Worm (Caenorhabditis elegans) whole organism, midembryonic: Measurements from ENCODE around the gene C16D9.5.

Experiments
- T22C8.4 ChIP-seq: fragments of 200-800 bp; sonication (Bioruptor generic); IDR thresholded peaks from 2 replicates; pipeline ENCODE4 v1.3.6; 2022; ENCODE audit warnings: missing genetic modification characterization, missing compliant biosample characterization
- cog-1 ChIP-seq: sonication (generic microtip); optimal IDR thresholded peaks from 2 replicates; lab custom pipeline; 2016; ENCODE audit warnings: missing genetic modification characterization, missing compliant biosample characterization
- flt-1 ChIP-seq: fragments of 200-800 bp; sonication (Bioruptor generic); IDR thresholded peaks from 2 replicates; pipeline ENCODE4 v1.3.6; 2022; ENCODE audit warnings: missing genetic modification characterization, missing compliant biosample characterization
- klf-2 ChIP-seq: fragments of 200-800 bp; sonication (Bioruptor generic); conservative IDR thresholded peaks from 2 replicates; pipeline ENCODE4 v1.3.6; 2022; ENCODE audit warnings: missing genetic modification reagents, missing genetic modification characterization, missing compliant biosample characterization
- med-1 ChIP-seq: sonication (generic microtip); optimal IDR thresholded peaks from 2 replicates; lab custom pipeline; 2017; ENCODE audit warnings: missing genetic modification characterization, mild to moderate bottlenecking, missing compliant biosample characterization, antibody characterized with exemption, missing genetic modification reagents; ENCODE audit not compliant: insufficient read depth
- ref-1 ChIP-seq: fragments of 200-800 bp; sonication (Bioruptor generic); conservative IDR thresholded peaks from 2 replicates; pipeline ENCODE4 v1.3.6; 2022; ENCODE audit warnings: missing genetic modification reagents, missing genetic modification characterization, missing compliant biosample characterization
- tab-1 ChIP-seq: fragments of 200-800 bp; sonication (Bioruptor generic); IDR thresholded peaks from 2 replicates; pipeline ENCODE4 v1.3.6; 2022; ENCODE audit warnings: missing genetic modification characterization, missing compliant biosample characterization
- ztf-23 ChIP-seq: fragments of 200-800 bp; sonication (Bioruptor generic); IDR thresholded peaks from 2 replicates; pipeline ENCODE4 v1.3.6; 2022; ENCODE audit warnings: missing genetic modification reagents, missing genetic modification characterization, missing compliant biosample characterization
- ztf-29 ChIP-seq: fragments of 200-800 bp; sonication (Bioruptor generic); IDR thresholded peaks from 2 replicates; pipeline ENCODE4 v1.3.6; 2022; ENCODE audit warnings: missing genetic modification reagents, missing genetic modification characterization, missing compliant biosample characterization

ce11 chrV:8223417-8223816 lies 21.9 kb downstream of the C16D9.5 start:
- TF ChIP-seq ztf-23 (GFP tag; lab: Robert Waterston, UW) (no peak), flt-1 (GFP tag; lab: Robert Waterston, UW) (no peak), klf-2 (no peak), cog-1 (tag; lab: Kevin White, UChicago) (no peak), T22C8.4 (GFP tag; lab: Robert Waterston, UW) (no peak), med-1 (GFP tag; lab: Kevin White, UChicago) (no peak), ztf-29 (GFP tag; lab: Robert Waterston, UW) (no peak), tab-1 (GFP tag; lab: Robert Waterston, UW) (no peak), ref-1 (no peak)
